Worm (Caenorhabditis elegans) whole organism, young adult: ENCODE data around the gene kcc-3.
A peak's percentile ranks its signal among the peaks of the same experiment; 100 is the strongest.

Source experiments
- C17E4.6 ChIP-seq: fragments of 200-800 bp; sonication (Bioruptor generic); IDR thresholded peaks from 2 replicates; pipeline ENCODE4 v1.3.6; 2022; ENCODE audit warnings: missing genetic modification reagents, missing genetic modification characterization, missing compliant biosample characterization
- F22D6.2 ChIP-seq: sonication (generic microtip); optimal IDR thresholded peaks from 2 replicates; lab custom pipeline; 2016; ENCODE audit warnings: mild to moderate bottlenecking, missing genetic modification characterization, missing compliant biosample characterization
- F33H1.4 ChIP-seq: fragments of 200-800 bp; sonication (Bioruptor generic); IDR thresholded peaks from 2 replicates; pipeline ENCODE4 v1.3.6; 2022; ENCODE audit warnings: missing genetic modification reagents, missing genetic modification characterization, missing compliant biosample characterization
- F39B2.1 ChIP-seq: fragments of 200-800 bp; sonication (Bioruptor generic); IDR thresholded peaks from 2 replicates; pipeline ENCODE4 v1.3.6; 2022; ENCODE audit warnings: missing genetic modification reagents, missing genetic modification characterization, missing compliant biosample characterization
- K11D2.4 ChIP-seq: fragments of 200-800 bp; sonication (Bioruptor generic); IDR thresholded peaks from 2 replicates; pipeline ENCODE4 v1.3.6; 2022; ENCODE audit warnings: missing genetic modification reagents, missing genetic modification characterization, missing compliant biosample characterization
- Y67H2A.10 ChIP-seq: fragments of 200-800 bp; sonication (Bioruptor generic); conservative IDR thresholded peaks from 2 replicates; pipeline ENCODE4 v1.3.6; 2022; ENCODE audit warnings: missing genetic modification reagents, missing genetic modification characterization, missing compliant biosample characterization
- Y95B8A.8 ChIP-seq: fragments of 200-800 bp; sonication (Bioruptor generic); IDR thresholded peaks from 2 replicates; pipeline ENCODE4 v1.3.6; 2022; ENCODE audit warnings: missing genetic modification reagents, missing genetic modification characterization, missing compliant biosample characterization
- ZK185.1 ChIP-seq: sonication (generic microtip); optimal IDR thresholded peaks from 2 replicates; lab custom pipeline; 2016; ENCODE audit warnings: mild to moderate bottlenecking, missing genetic modification characterization, missing compliant biosample characterization; ENCODE audit not compliant: poor library complexity, severe bottlenecking
- aptf-2 ChIP-seq: fragments of 200-800 bp; sonication (Bioruptor generic); conservative IDR thresholded peaks from 2 replicates; pipeline ENCODE4 v1.3.6; 2022; ENCODE audit warnings: missing genetic modification reagents, missing genetic modification characterization, missing compliant biosample characterization
- aptf-3 ChIP-seq: fragments of 200-800 bp; sonication (Bioruptor generic); IDR thresholded peaks from 2 replicates; pipeline ENCODE4 v1.3.6; 2022; ENCODE audit warnings: missing genetic modification characterization, missing compliant biosample characterization
- athp-1 ChIP-seq: sonication (generic microtip); optimal IDR thresholded peaks from 2 replicates; lab custom pipeline; 2017; ENCODE audit warnings: mild to moderate bottlenecking, missing genetic modification characterization, missing compliant biosample characterization
- attf-5 ChIP-seq: fragments of 200-800 bp; sonication (Bioruptor generic); optimal IDR thresholded peaks from 2 replicates; lab custom pipeline; 2018; ENCODE audit warnings: mild to moderate bottlenecking, missing genetic modification characterization, missing compliant biosample characterization
- attf-6 ChIP-seq: fragments of 200-800 bp; sonication (Bioruptor generic); IDR thresholded peaks from 2 replicates; pipeline ENCODE4 v1.3.6; 2022; ENCODE audit warnings: missing genetic modification reagents, missing genetic modification characterization, missing compliant biosample characterization
- bed-1 ChIP-seq: fragments of 200-800 bp; sonication (Bioruptor generic); IDR thresholded peaks from 2 replicates; pipeline ENCODE4 v1.3.6; 2022; ENCODE audit warnings: missing genetic modification reagents, missing genetic modification characterization, missing compliant biosample characterization
- ccch-3 ChIP-seq: fragments of 200-800 bp; sonication (Bioruptor generic); optimal IDR thresholded peaks from 2 replicates; lab custom pipeline; 2018; ENCODE audit warnings: mild to moderate bottlenecking, missing genetic modification characterization, missing compliant biosample characterization
- ceh-100 ChIP-seq: fragments of 200-800 bp; sonication (Bioruptor generic); IDR thresholded peaks from 2 replicates; pipeline ENCODE4 v1.3.6; 2022; ENCODE audit warnings: missing genetic modification reagents, missing genetic modification characterization, missing compliant biosample characterization
- ceh-27 ChIP-seq: fragments of 200-800 bp; sonication (Bioruptor generic); optimal IDR thresholded peaks from 2 replicates; lab custom pipeline; 2018; ENCODE audit warnings: mild to moderate bottlenecking, missing genetic modification characterization, moderate library complexity, missing compliant biosample characterization
- ceh-40 ChIP-seq: fragments of 200-800 bp; sonication (Bioruptor generic); IDR thresholded peaks from 2 replicates; pipeline ENCODE4 v1.3.6; 2022; ENCODE audit warnings: missing genetic modification characterization, missing compliant biosample characterization
- ceh-58 ChIP-seq: fragments of 200-800 bp; sonication (Bioruptor generic); IDR thresholded peaks from 2 replicates; pipeline ENCODE4 v1.3.6; 2022; ENCODE audit warnings: missing genetic modification characterization, missing compliant biosample characterization
- die-1 ChIP-seq: sonication (generic microtip); optimal IDR thresholded peaks from 2 replicates; lab custom pipeline; 2016; ENCODE audit warnings: missing genotype, mild to moderate bottlenecking, missing genetic modification characterization, missing compliant biosample characterization
- dpff-1 ChIP-seq: sonication (generic microtip); optimal IDR thresholded peaks from 2 replicates; lab custom pipeline; 2017; ENCODE audit warnings: mild to moderate bottlenecking, missing genetic modification characterization, missing compliant biosample characterization
- dpl-1 ChIP-seq: fragments of 150-350 bp; optimal IDR thresholded peaks from 2 replicates; lab custom pipeline; 2014; ENCODE audit warnings: missing biosample characterization, missing genetic modification reagents, missing genetic modification characterization
- egl-44 ChIP-seq: fragments of 200-800 bp; sonication (Bioruptor generic); IDR thresholded peaks from 2 replicates; pipeline ENCODE4 v1.3.6; 2022; ENCODE audit warnings: missing genetic modification reagents, missing genetic modification characterization, missing compliant biosample characterization
- ekl-4 ChIP-seq: fragments of 200-800 bp; sonication (Bioruptor generic); IDR thresholded peaks from 2 replicates; pipeline ENCODE4 v1.3.6; 2022; ENCODE audit warnings: missing genetic modification reagents, missing genetic modification characterization, missing compliant biosample characterization
- ets-4 ChIP-seq: fragments of 200-800 bp; sonication (Bioruptor generic); optimal IDR thresholded peaks from 2 replicates; lab custom pipeline; 2018; ENCODE audit warnings: mild to moderate bottlenecking, missing genetic modification characterization, missing compliant biosample characterization
- hmg-1.2 ChIP-seq: fragments of 200-800 bp; sonication (Bioruptor generic); IDR thresholded peaks from 2 replicates; pipeline ENCODE4 v1.3.6; 2022; ENCODE audit warnings: missing genetic modification reagents, missing genetic modification characterization, missing compliant biosample characterization
- hrde-1 ChIP-seq: sonication (generic microtip); optimal IDR thresholded peaks from 2 replicates; lab custom pipeline; 2016; ENCODE audit warnings: missing genetic modification characterization, mild to moderate bottlenecking, missing compliant biosample characterization, moderate library complexity, missing genotype, missing genetic modification reagents, borderline replicate concordance
- let-607 ChIP-seq, 2 experiments: fragments of 200-800 bp in 1 of 2; sonication (Bioruptor generic) in 1 of 2; sonication (generic microtip) in 1 of 2; optimal IDR thresholded peaks; 2 replicates each; lab custom pipeline; 2016 to 2018; ENCODE audit warnings: mild to moderate bottlenecking in 2 of 2, missing compliant biosample characterization in 2 of 2, missing genetic modification characterization in 2 of 2, moderate library complexity in 2 of 2, missing genotype in 1 of 2
- madf-10 ChIP-seq: sonication (generic microtip); optimal IDR thresholded peaks from 2 replicates; lab custom pipeline; 2016; ENCODE audit warnings: mild to moderate bottlenecking, missing genetic modification characterization, missing compliant biosample characterization
- madf-6 ChIP-seq: fragments of 200-800 bp; sonication (Bioruptor generic); IDR thresholded peaks from 2 replicates; pipeline ENCODE4 v1.3.6; 2022; ENCODE audit warnings: missing genetic modification reagents, missing genetic modification characterization, missing compliant biosample characterization
- mel-28 ChIP-seq: sonication (generic microtip); optimal IDR thresholded peaks from 2 replicates; lab custom pipeline; 2016; ENCODE audit warnings: borderline replicate concordance, mild to moderate bottlenecking, missing genetic modification characterization, missing compliant biosample characterization
- nfya-1 ChIP-seq: sonication (generic microtip); optimal IDR thresholded peaks from 2 replicates; lab custom pipeline; 2017; ENCODE audit warnings: antibody characterized with exemption, missing compliant biosample characterization, missing genetic modification characterization, borderline replicate concordance; ENCODE audit not compliant: insufficient read depth
- nhr-120 ChIP-seq: fragments of 200-800 bp; sonication (Bioruptor generic); IDR thresholded peaks from 2 replicates; pipeline ENCODE4 v1.3.6; 2022; ENCODE audit warnings: missing genetic modification characterization, missing compliant biosample characterization
- nhr-80 ChIP-seq: sonication (generic microtip); optimal IDR thresholded peaks from 2 replicates; lab custom pipeline; 2016; ENCODE audit warnings: missing genetic modification characterization, missing compliant biosample characterization
- rec-8 ChIP-seq, 2 experiments: sonication (generic microtip); optimal IDR thresholded peaks; 2 replicates each; lab custom pipeline; 2016; ENCODE audit warnings: mild to moderate bottlenecking in 2 of 2, missing genetic modification characterization in 2 of 2, missing genetic modification reagents in 2 of 2, missing genotype in 2 of 2, missing biosample characterization in 1 of 2, missing compliant biosample characterization in 1 of 2, moderate library complexity in 1 of 2
- sdz-38 ChIP-seq: sonication (generic microtip); optimal IDR thresholded peaks from 2 replicates; lab custom pipeline; 2016; ENCODE audit warnings: missing genotype, missing genetic modification characterization, missing compliant biosample characterization
- unc-62 ChIP-seq: fragments of 150-350 bp; optimal IDR thresholded peaks from 2 replicates; lab custom pipeline; 2014; ENCODE audit warnings: missing biosample characterization, missing genetic modification reagents, missing genetic modification characterization
- ztf-18 ChIP-seq: sonication (generic microtip); optimal IDR thresholded peaks from 2 replicates; lab custom pipeline; 2016; ENCODE audit warnings: missing genotype, mild to moderate bottlenecking, missing genetic modification characterization, missing compliant biosample characterization

Gene kcc-3

DNA sequence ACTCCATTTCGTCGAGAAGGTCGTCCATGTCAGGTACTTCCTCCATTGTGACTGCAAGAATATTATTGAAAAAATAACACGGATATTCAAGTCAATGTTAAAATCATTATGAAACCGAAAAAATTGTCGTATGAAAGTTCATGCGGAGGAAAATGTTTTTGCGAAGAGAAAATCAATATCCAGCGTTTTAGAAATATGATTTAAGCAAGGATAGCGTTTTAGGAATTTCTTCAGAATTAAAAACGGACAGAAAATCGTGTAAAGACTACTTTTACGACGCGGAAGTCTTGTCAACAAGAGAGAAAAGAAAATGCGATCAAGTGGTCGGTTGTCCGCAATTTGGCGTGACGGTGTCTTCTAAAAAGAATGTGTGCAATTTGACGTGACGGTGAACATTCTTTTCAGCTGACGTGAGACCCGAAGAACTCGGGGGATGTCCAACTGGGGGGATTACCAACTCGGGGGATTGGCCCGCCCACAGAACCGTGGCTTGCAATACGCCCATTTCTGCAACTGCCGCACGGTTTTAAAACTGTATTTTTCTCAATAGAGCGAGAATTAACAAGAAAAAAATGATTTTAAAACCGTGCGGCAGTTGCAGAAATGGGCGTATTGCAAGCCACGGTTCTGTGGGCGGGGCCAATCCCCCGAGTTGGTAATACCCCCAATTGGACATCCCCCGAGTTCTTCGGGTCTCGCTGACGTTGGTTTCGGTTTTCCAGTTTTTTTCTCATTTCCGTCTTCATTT, 44.6 kb upstream of the kcc-3 start, which contains the start of the genes aka-1 and ubc-6 (continued):
- TF ChIP-seq Y95B8A.8 (GFP tag; lab: Robert Waterston, UW) (peak; percentile 94), dpl-1 (peak; percentile 34), ztf-18 (tag; lab: Kevin White, UChicago) (peak; percentile 88), ekl-4 (GFP tag; lab: Robert Waterston, UW) (peak; percentile 96), rec-8 (tag; optimal IDR thresholded peaks at IDR 0.05; lab: Kevin White, UChicago) (no peak), ceh-40 (peak; percentile 75; the same call in 1 of the 2 replicates), nfya-1 (no peak), Y67H2A.10 (GFP tag; lab: Robert Waterston, UW) (peak; percentile 92), dpff-1 (tag; lab: Kevin White, UChicago) (no peak)

- no peak for TF ChIP-seq F33H1.4 (GFP tag; lab: Robert Waterston, UW)
- TF ChIP-seq ceh-58 (GFP tag; lab: Robert Waterston, UW) = no peak
- no peak for TF ChIP-seq attf-6 (GFP tag; lab: Robert Waterston, UW)
Measured at ce11 chrII:7469318-7469717, 35.2 kb upstream of the kcc-3 start.

ce11 chrII:7465519-7465918, 31.4 kb upstream of the kcc-3 start, which contains the start of gene sro-1:
TSS of gene sro-1 (minus strand) at chrII:7465619.
- no peak for TF ChIP-seq nhr-120
- TF ChIP-seq sdz-38 = no peak
- TF ChIP-seq dpff-1 (tag; lab: Kevin White, UChicago) = no peak
- TF ChIP-seq ZK185.1 = no peak
- no peak for TF ChIP-seq ceh-27 (GFP tag; lab: Kevin White, UChicago)
- no peak for TF ChIP-seq aptf-2
- TF ChIP-seq madf-10 (tag; lab: Kevin White, UChicago) = no peak
- TF ChIP-seq aptf-3 (GFP tag; lab: Robert Waterston, UW) = no peak
- no peak for TF ChIP-seq die-1 (tag; lab: Kevin White, UChicago)
- no peak for TF ChIP-seq unc-62 (GFP tag; lab: Kevin White, UChicago)
- TF ChIP-seq F39B2.1 (GFP tag; lab: Robert Waterston, UW) = no peak
- no peak for TF ChIP-seq ceh-100
- TF ChIP-seq hmg-1.2 (GFP tag; lab: Robert Waterston, UW) = no peak
- TF ChIP-seq attf-5 (GFP tag; lab: Kevin White, UChicago) = no peak
- no peak for TF ChIP-seq mel-28

DNA sequence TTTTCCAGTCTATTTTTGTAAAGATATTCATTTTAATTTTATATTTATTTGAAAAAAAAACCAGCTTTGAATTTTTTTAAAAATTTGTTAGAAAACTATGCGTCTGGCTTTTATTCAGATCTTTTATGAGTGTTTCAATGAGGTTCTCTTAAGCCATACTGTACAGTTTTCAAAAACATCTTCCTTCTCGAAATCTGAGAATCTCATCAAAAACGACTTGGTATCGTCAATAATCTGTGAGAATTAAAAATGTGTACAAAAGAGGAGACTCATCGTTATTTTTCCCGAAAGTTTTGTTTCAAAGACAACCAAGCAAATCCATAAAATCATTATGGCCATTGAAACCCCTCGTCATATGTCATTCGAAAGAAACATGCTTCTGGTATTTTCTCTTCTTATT, 25.1 kb upstream of the kcc-3 start, which contains the start of gene D1022.2:
Gene D1022.2, plus strand, starts transcription at position 301 of the 400 bp plus-strand sequence.
- no peak for TF ChIP-seq K11D2.4

DNA sequence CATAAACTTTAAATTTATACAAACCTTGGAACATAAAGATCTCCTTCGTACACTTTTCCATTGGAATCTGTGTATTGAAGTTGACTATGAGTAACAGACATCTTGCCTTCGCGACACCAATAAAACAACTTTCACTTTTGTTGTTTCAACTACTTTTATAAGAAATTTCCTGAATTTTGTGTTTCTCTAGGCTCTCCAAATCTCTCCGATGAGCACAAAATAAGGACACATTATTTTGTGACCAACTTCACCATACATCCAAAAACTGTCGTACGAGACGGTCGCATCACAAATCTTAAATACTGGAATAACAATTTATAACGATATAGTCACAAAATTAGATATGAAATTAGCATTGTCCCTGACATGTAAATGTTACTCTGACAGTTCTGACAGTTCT, 24.6 kb upstream of the kcc-3 start, which contains the start of gene D1022.5:
Gene D1022.5, minus strand, starts transcription at position 101 of the 400 bp plus-strand sequence.
- TF ChIP-seq let-607 (tag; optimal IDR thresholded peaks at IDR 0.05; lab: Kevin White, UChicago) (no peak), C17E4.6 (GFP tag; lab: Robert Waterston, UW) (no peak), F22D6.2 (no peak), ZK185.1 (no peak), ccch-3 (GFP tag; lab: Kevin White, UChicago) (no peak), hrde-1 (tag; lab: Kevin White, UChicago) (no peak), bed-1 (GFP tag; lab: Robert Waterston, UW) (no peak), nhr-80 (tag; lab: Kevin White, UChicago) (no peak), egl-44 (GFP tag; lab: Robert Waterston, UW) (no peak), ets-4 (GFP tag; lab: Kevin White, UChicago) (no peak), ceh-58 (GFP tag; lab: Robert Waterston, UW) (no peak), madf-6 (GFP tag; lab: Robert Waterston, UW) (no peak), athp-1 (tag; lab: Kevin White, UChicago) (no peak)
- TF ChIP-seq, all 124 proteins: peak for 0
